Worm (Caenorhabditis elegans) whole organism, young adult: Measurements from ENCODE around the gene F43E12.1.
A peak's percentile ranks its signal among the peaks of the same experiment; 100 is the strongest.

ENCODE experiments used
- F37B4.10 ChIP-seq: fragments of 200-800 bp; sonication (Bioruptor generic); IDR thresholded peaks from 2 replicates; pipeline ENCODE4 v1.3.6; 2022; ENCODE audit warnings: missing genetic modification characterization, missing compliant biosample characterization
- bed-1 ChIP-seq: fragments of 200-800 bp; sonication (Bioruptor generic); IDR thresholded peaks from 2 replicates; pipeline ENCODE4 v1.3.6; 2022; ENCODE audit warnings: missing genetic modification reagents, missing genetic modification characterization, missing compliant biosample characterization

Gene F43E12.1

ce11 chrX:7225028-7225427 lies 47.6 kb downstream of the F43E12.1 start:
- TF ChIP-seq bed-1 (GFP tag; lab: Robert Waterston, UW) (no peak), F37B4.10 (GFP tag; lab: Robert Waterston, UW) (0 out of 2 replicates have a peak, but pooled peaks have one; percentile 22)
